ENCODE assay signal across 1 fruit fly cellular context in genomic region chr3R:9390201-9390600, dm6.
TF ChIP-seq lines count a peak whose summit lies in the region.

No protein-coding gene starts in this region.

TF ChIP-seq in whole organism, embryonic, 481 proteins besides CTCF, POLR2A, EP300 and RAD21 (continued from another document):
- TF ChIP-seq oc (tag; optimal IDR thresholded peaks at IDR 0.05; lab: Kevin White, UChicago) (peak; percentile 64), CG2875 (GFP tag; optimal IDR thresholded peaks at IDR 0.05; lab: Kevin White, UChicago) (peak; percentile 25), CG6813 (GFP tag; optimal IDR thresholded peaks at IDR 0.05; lab: Kevin White, UChicago) (peak; percentile 51), sd (tag; optimal IDR thresholded peaks at IDR 0.05; lab: Kevin White, UChicago) (no peak), Trl (optimal IDR thresholded peaks at IDR 0.05; lab: Kevin White, UChicago) (no peak), Trl (GFP tag; optimal IDR thresholded peaks at IDR 0.05; lab: Kevin White, UChicago) (no peak), chm (GFP tag; IDR thresholded peaks at IDR 0.05; lab: Robert Waterston, UW) (no peak), Optix (GFP tag; IDR thresholded peaks at IDR 0.05; lab: Robert Waterston, UW) (no peak), CG3281 (GFP tag; optimal IDR thresholded peaks at IDR 0.05; lab: Kevin White, UChicago) (peak; percentile 40), Nf-YC (tag; optimal IDR thresholded peaks at IDR 0.05; lab: Kevin White, UChicago) (peak; percentile 41), dmrt11E (tag; optimal IDR thresholded peaks at IDR 0.05; lab: Kevin White, UChicago) (peak; percentile 39), PHDP (tag; optimal IDR thresholded peaks at IDR 0.05; lab: Kevin White, UChicago) (peak; percentile 48), CG9797 (GFP tag; optimal IDR thresholded peaks at IDR 0.05; lab: Kevin White, UChicago) (no peak), CG13624 (GFP tag; optimal IDR thresholded peaks at IDR 0.05; lab: Kevin White, UChicago) (no peak), CG2678 (tag; optimal IDR thresholded peaks at IDR 0.05; lab: Kevin White, UChicago) (peak; percentile 40), CG32767 (GFP tag; IDR thresholded peaks at IDR 0.05; lab: Robert Waterston, UW) (no peak), lab (GFP tag; optimal IDR thresholded peaks at IDR 0.05; lab: Kevin White, UChicago) (peak; percentile 36), Lpt (GFP tag; optimal IDR thresholded peaks at IDR 0.05; lab: Kevin White, UChicago) (no peak), CG6254 (GFP tag; optimal IDR thresholded peaks at IDR 0.05; lab: Kevin White, UChicago) (peak; percentile 7), Atf-2 (GFP tag; optimal IDR thresholded peaks at IDR 0.05; lab: Kevin White, UChicago) (no peak), CG10543 (GFP tag; optimal IDR thresholded peaks at IDR 0.05; lab: Kevin White, UChicago) (peak; percentile 34), CG17361 (GFP tag; IDR thresholded peaks at IDR 0.05; lab: Robert Waterston, UW) (0 out of 3 replicates have a peak, but pooled peaks have one; percentile 18), BtbVII (GFP tag; optimal IDR thresholded peaks at IDR 0.05; lab: Kevin White, UChicago) (peak; percentile 59), CG13296 (GFP tag; optimal IDR thresholded peaks at IDR 0.05; lab: Kevin White, UChicago) (peak; percentile 18), Meics (GFP tag; optimal IDR thresholded peaks at IDR 0.05; lab: Kevin White, UChicago) (peak; percentile 26), grn (GFP tag; optimal IDR thresholded peaks at IDR 0.05; lab: Kevin White, UChicago) (no peak), nau (GFP tag; optimal IDR thresholded peaks at IDR 0.05; lab: Kevin White, UChicago) (peak; percentile 4), CG11504 (tag; optimal IDR thresholded peaks at IDR 0.05; lab: Kevin White, UChicago) (peak; percentile 6), CG15696 (tag; optimal IDR thresholded peaks at IDR 0.05; lab: Kevin White, UChicago) (peak; percentile 41), Ptx1 (GFP tag; IDR thresholded peaks at IDR 0.05; lab: Robert Waterston, UW) (no peak), exex (tag; optimal IDR thresholded peaks at IDR 0.05; lab: Kevin White, UChicago) (peak; percentile 24), scrt (GFP tag; optimal IDR thresholded peaks at IDR 0.05; lab: Kevin White, UChicago) (peak; percentile 29), chinmo (GFP tag; IDR thresholded peaks at IDR 0.05; lab: Robert Waterston, UW; ENCODE audit: partially characterized antibody) (0 out of 4 replicates have a peak, but pooled peaks have one; percentile 15), Xrp1 (GFP tag; IDR thresholded peaks at IDR 0.05; lab: Robert Waterston, UW) (peak; percentile 31; the same call in 1 of the 2 replicates), ATbp (GFP tag; optimal IDR thresholded peaks at IDR 0.05; lab: Kevin White, UChicago) (peak; percentile 50), BEAF-32 (GFP tag; optimal IDR thresholded peaks at IDR 0.05; lab: Kevin White, UChicago) (no peak), sens (GFP tag; lab: Kevin White, UChicago) (peak; percentile 20), HHEX (GFP tag; optimal IDR thresholded peaks at IDR 0.05; lab: Kevin White, UChicago) (peak; percentile 43), CG18262 (tag; optimal IDR thresholded peaks at IDR 0.05; lab: Kevin White, UChicago) (peak; percentile 6), Fer3 (tag; optimal IDR thresholded peaks at IDR 0.05; lab: Kevin White, UChicago) (peak; percentile 20), gsb-n (tag; optimal IDR thresholded peaks at IDR 0.05; lab: Kevin White, UChicago) (peak; percentile 34), CG6654 (GFP tag; optimal IDR thresholded peaks at IDR 0.05; lab: Kevin White, UChicago) (no peak), Nf-YB (GFP tag; optimal IDR thresholded peaks at IDR 0.05; lab: Kevin White, UChicago) (peak; percentile 39), CG10209 (GFP tag; optimal IDR thresholded peaks at IDR 0.05; lab: Kevin White, UChicago) (peak; percentile 5), CG11093 (GFP tag; IDR thresholded peaks at IDR 0.05; lab: Robert Waterston, UW) (no peak), CG17912 (GFP tag; optimal IDR thresholded peaks at IDR 0.05; lab: Kevin White, UChicago) (no peak), D19B (GFP tag; optimal IDR thresholded peaks at IDR 0.05; lab: Kevin White, UChicago) (no peak), odd (GFP tag; optimal IDR thresholded peaks at IDR 0.05; lab: Kevin White, UChicago) (peak; percentile 6), toy (GFP tag; IDR thresholded peaks at IDR 0.05; lab: Robert Waterston, UW) (no peak), fd96Cb (tag; optimal IDR thresholded peaks at IDR 0.05; lab: Kevin White, UChicago) (no peak), ems (GFP tag; optimal IDR thresholded peaks at IDR 0.05; lab: Kevin White, UChicago) (no peak), Neu2 (GFP tag; optimal IDR thresholded peaks at IDR 0.05; lab: Kevin White, UChicago; ENCODE audit: borderline replicate concordance) (no peak), hb (GFP tag; IDR thresholded peaks at IDR 0.05; lab: Robert Waterston, UW; ENCODE audit: partially characterized antibody) (no peak), CG15514 (GFP tag; optimal IDR thresholded peaks at IDR 0.05; lab: Kevin White, UChicago) (peak; percentile 51), CG18599 (GFP tag; optimal IDR thresholded peaks at IDR 0.05; lab: Kevin White, UChicago) (peak; percentile 22), sqz (GFP tag; optimal IDR thresholded peaks at IDR 0.05; lab: Kevin White, UChicago) (no peak), CG4328 (GFP tag; optimal IDR thresholded peaks at IDR 0.05; lab: Kevin White, UChicago) (no peak), CG15011 (GFP tag; optimal IDR thresholded peaks at IDR 0.05; lab: Kevin White, UChicago) (peak; percentile 33)
